Worm (Caenorhabditis elegans) whole organism, L4 larva: ENCODE results near the gene sra-11.
A peak's percentile ranks its signal among the peaks of the same experiment; 100 is the strongest.

Source experiments
- Y48G9A.11 ChIP-seq: fragments of 200-800 bp; sonication (Bioruptor generic); IDR thresholded peaks from 2 replicates; pipeline ENCODE4 v1.3.6; 2022; ENCODE audit warnings: missing genetic modification reagents, missing genetic modification characterization, missing compliant biosample characterization
- aha-1 ChIP-seq: fragments of 150-350 bp; peaks from one replicate; lab custom pipeline; 2014; ENCODE audit warnings: missing biosample characterization, missing genetic modification characterization
- ceh-20 ChIP-seq: fragments of 200-800 bp; sonication (Bioruptor generic); IDR thresholded peaks from 2 replicates; pipeline ENCODE4 v1.3.6; 2022; ENCODE audit warnings: missing genetic modification reagents, missing genetic modification characterization, missing compliant biosample characterization
- ceh-62 ChIP-seq: sonication (generic microtip); optimal IDR thresholded peaks from 2 replicates; lab custom pipeline; 2017; ENCODE audit warnings: missing biosample characterization, missing genetic modification characterization
- ceh-82 ChIP-seq: sonication (generic microtip); optimal IDR thresholded peaks from 2 replicates; lab custom pipeline; 2017; ENCODE audit warnings: missing biosample characterization, missing genetic modification characterization
- ces-1 ChIP-seq: fragments of 150-350 bp; sonication (generic microtip); optimal IDR thresholded peaks from 4 replicates; lab custom pipeline; 2014; ENCODE audit warnings: missing biosample characterization, missing genetic modification reagents, missing genetic modification characterization
- daf-16 ChIP-seq, 3 experiments: sonication (generic microtip); optimal IDR thresholded peaks; 2 replicates each; lab custom pipeline; 2016 to 2017; ENCODE audit warnings: missing genetic modification characterization in 3 of 3, missing genetic modification reagents in 3 of 3, mild to moderate bottlenecking in 2 of 3, missing compliant biosample characterization in 2 of 3, missing biosample characterization in 1 of 3, moderate library complexity in 1 of 3
- daf-8 ChIP-seq: fragments of 200-800 bp; sonication (Bioruptor generic); IDR thresholded peaks from 2 replicates; pipeline ENCODE4 v1.3.6; 2022; ENCODE audit warnings: missing genetic modification characterization, missing compliant biosample characterization
- dmd-6 ChIP-seq: fragments of 200-800 bp; sonication (Bioruptor generic); IDR thresholded peaks from 2 replicates; pipeline ENCODE4 v1.3.6; 2022; ENCODE audit warnings: missing genetic modification reagents, missing genetic modification characterization, missing compliant biosample characterization
- dmd-8 ChIP-seq: fragments of 200-800 bp; sonication (Bioruptor generic); IDR thresholded peaks from 2 replicates; pipeline ENCODE4 v1.3.6; 2022; ENCODE audit warnings: missing genetic modification characterization, missing compliant biosample characterization
- dmd-9 ChIP-seq: fragments of 200-800 bp; sonication (Bioruptor generic); IDR thresholded peaks from 2 replicates; pipeline ENCODE4 v1.3.6; 2022; ENCODE audit warnings: missing genetic modification reagents, missing genetic modification characterization, missing compliant biosample characterization
- dpl-1 ChIP-seq: fragments of 150-350 bp; optimal IDR thresholded peaks from 2 replicates; lab custom pipeline; 2014; ENCODE audit warnings: missing biosample characterization, missing genetic modification reagents, missing genetic modification characterization
- dve-1 ChIP-seq: sonication (generic microtip); optimal IDR thresholded peaks from 2 replicates; lab custom pipeline; 2017; ENCODE audit warnings: antibody characterized with exemption, mild to moderate bottlenecking, missing genetic modification characterization, missing compliant biosample characterization; ENCODE audit not compliant: insufficient read depth
- hif-1 ChIP-seq, 2 experiments: sonication (generic microtip); optimal IDR thresholded peaks; 2 replicates each; lab custom pipeline; 2016 to 2017; ENCODE audit warnings: missing compliant biosample characterization in 2 of 2, missing genetic modification characterization in 2 of 2, missing genetic modification reagents in 2 of 2, missing genotype in 2 of 2, mild to moderate bottlenecking in 1 of 2
- hlh-11 ChIP-seq: fragments of 200-800 bp; sonication (Bioruptor generic); optimal IDR thresholded peaks from 2 replicates; lab custom pipeline; 2018; ENCODE audit warnings: mild to moderate bottlenecking, missing genetic modification characterization, missing compliant biosample characterization
- hlh-30 ChIP-seq: sonication (generic microtip); optimal IDR thresholded peaks from 2 replicates; lab custom pipeline; 2017; ENCODE audit warnings: antibody characterized with exemption, mild to moderate bottlenecking, missing genetic modification characterization, missing compliant biosample characterization; ENCODE audit not compliant: insufficient read depth
- lim-7 ChIP-seq: fragments of 200-800 bp; sonication (Bioruptor generic); IDR thresholded peaks from 2 replicates; pipeline ENCODE4 v1.3.6; 2022; ENCODE audit warnings: missing genetic modification characterization, missing compliant biosample characterization
- lin-1 ChIP-seq: fragments of 200-800 bp; sonication (Bioruptor generic); IDR thresholded peaks from 2 replicates; pipeline ENCODE4 v1.3.6; 2022; ENCODE audit warnings: missing genetic modification reagents, missing genetic modification characterization, missing compliant biosample characterization
- lin-39 ChIP-seq: fragments of 150-350 bp; optimal IDR thresholded peaks from 2 replicates; lab custom pipeline; 2014; ENCODE audit warnings: missing biosample characterization, missing genetic modification reagents, missing genetic modification characterization
- lsy-2 ChIP-seq, 2 experiments: fragments of 150-350 bp in 1 of 2; sonication (generic microtip) in 1 of 2; optimal IDR thresholded peaks; 2 replicates each; lab custom pipeline; 2014 to 2017; ENCODE audit warnings: missing biosample characterization in 2 of 2, missing genetic modification characterization in 2 of 2
- mdl-1 ChIP-seq, 2 experiments: fragments of 150-350 bp in 1 of 2; sonication (generic microtip) in 1 of 2; optimal IDR thresholded peaks; 2 replicates each; lab custom pipeline; 2014 to 2017; ENCODE audit warnings: missing biosample characterization in 2 of 2, missing genetic modification characterization in 2 of 2
- mep-1 ChIP-seq: fragments of 150-350 bp; sonication (generic microtip); optimal IDR thresholded peaks from 3 replicates; lab custom pipeline; 2014; ENCODE audit warnings: missing biosample characterization, missing genetic modification characterization
- mxl-2 ChIP-seq: fragments of 200-800 bp; sonication (Bioruptor generic); conservative IDR thresholded peaks from 2 replicates; pipeline ENCODE4 v1.3.6; 2022; ENCODE audit warnings: missing genetic modification reagents, missing genetic modification characterization, missing compliant biosample characterization
- mxl-3 ChIP-seq: fragments of 200-800 bp; sonication (Bioruptor generic); optimal IDR thresholded peaks from 2 replicates; lab custom pipeline; 2018; ENCODE audit warnings: mild to moderate bottlenecking, missing genetic modification characterization, missing compliant biosample characterization
- nhr-10 ChIP-seq: fragments of 150-350 bp; optimal IDR thresholded peaks from 2 replicates; lab custom pipeline; 2014; ENCODE audit warnings: missing biosample characterization, missing genetic modification characterization
- nhr-102 ChIP-seq: sonication (generic microtip); optimal IDR thresholded peaks from 2 replicates; lab custom pipeline; 2016; ENCODE audit warnings: mild to moderate bottlenecking, missing genetic modification characterization, moderate library complexity, missing compliant biosample characterization
- nhr-111 ChIP-seq: fragments of 200-800 bp; sonication (Bioruptor generic); optimal IDR thresholded peaks from 2 replicates; lab custom pipeline; 2018; ENCODE audit warnings: mild to moderate bottlenecking, missing genetic modification characterization, missing compliant biosample characterization
- nhr-237 ChIP-seq: sonication (generic microtip); optimal IDR thresholded peaks from 2 replicates; lab custom pipeline; 2017; ENCODE audit warnings: missing biosample characterization, missing genetic modification characterization
- nhr-28 ChIP-seq: fragments of 150-350 bp; optimal IDR thresholded peaks from 2 replicates; lab custom pipeline; 2014; ENCODE audit warnings: missing biosample characterization, missing genetic modification characterization
- nhr-48 ChIP-seq: sonication (generic microtip); optimal IDR thresholded peaks from 2 replicates; lab custom pipeline; 2016; ENCODE audit warnings: mild to moderate bottlenecking, missing genetic modification characterization, missing compliant biosample characterization
- nhr-6 ChIP-seq: fragments of 150-350 bp; optimal IDR thresholded peaks from 2 replicates; lab custom pipeline; 2014; ENCODE audit warnings: missing biosample characterization, missing genetic modification characterization
- nhr-77 ChIP-seq: fragments of 150-350 bp; optimal IDR thresholded peaks from 2 replicates; lab custom pipeline; 2014; ENCODE audit warnings: missing biosample characterization, missing genetic modification characterization
- php-3 ChIP-seq: fragments of 200-800 bp; sonication (Bioruptor generic); IDR thresholded peaks from 2 replicates; pipeline ENCODE4 v1.3.6; 2022; ENCODE audit warnings: missing genetic modification reagents, missing genetic modification characterization, missing compliant biosample characterization
- pqm-1 ChIP-seq: sonication (generic microtip); optimal IDR thresholded peaks from 2 replicates; lab custom pipeline; 2017; ENCODE audit warnings: missing biosample characterization, missing genetic modification characterization
- saeg-2 ChIP-seq: fragments of 200-800 bp; sonication (Bioruptor generic); IDR thresholded peaks from 2 replicates; pipeline ENCODE4 v1.3.6; 2022; ENCODE audit warnings: missing genetic modification reagents, missing genetic modification characterization, missing compliant biosample characterization
- sdz-12 ChIP-seq: fragments of 200-800 bp; sonication (Bioruptor generic); optimal IDR thresholded peaks from 2 replicates; lab custom pipeline; 2018; ENCODE audit warnings: mild to moderate bottlenecking, missing genetic modification characterization, missing compliant biosample characterization
- tag-97 ChIP-seq: fragments of 200-800 bp; sonication (Bioruptor generic); IDR thresholded peaks from 2 replicates; pipeline ENCODE4 v1.3.6; 2022; ENCODE audit warnings: missing genetic modification characterization, missing compliant biosample characterization
- tra-1 ChIP-seq: fragments of 200-800 bp; sonication (Bioruptor generic); IDR thresholded peaks from 2 replicates; pipeline ENCODE4 v1.3.6; 2022; ENCODE audit warnings: missing genetic modification reagents, missing genetic modification characterization, missing compliant biosample characterization
- unc-39 ChIP-seq: sonication (generic microtip); optimal IDR thresholded peaks from 2 replicates; lab custom pipeline; 2017; ENCODE audit warnings: missing biosample characterization, missing genetic modification characterization
- zfp-2 ChIP-seq: sonication (generic microtip); optimal IDR thresholded peaks from 2 replicates; lab custom pipeline; 2016; ENCODE audit warnings: mild to moderate bottlenecking, missing genetic modification characterization, missing compliant biosample characterization

Gene sra-11

ce11 chrII:10924669-10925068 is 14.6 kb upstream of the sra-11 start:
- TF ChIP-seq lim-7 (no peak), ces-1 (GFP tag; lab: Kevin White, UChicago) (no peak), dmd-9 (GFP tag; lab: Robert Waterston, UW) (no peak), hlh-11 (tag; lab: Kevin White, UChicago) (peak; percentile 80), nhr-28 (tag; lab: Kevin White, UChicago) (peak; percentile 97), zfp-2 (tag; lab: Kevin White, UChicago) (no peak), lsy-2 (tag; optimal IDR thresholded peaks at IDR 0.05; lab: Kevin White, UChicago) (peak in 1 of 2 experiments; percentile 32), dmd-8 (no peak), daf-8 (GFP tag; lab: Robert Waterston, UW) (no peak), hlh-30 (tag; lab: Kevin White, UChicago) (peak; percentile 78), ceh-62 (no peak), mdl-1 (tag; optimal IDR thresholded peaks at IDR 0.05; lab: Kevin White, UChicago) (peak in 1 of 2 experiments; percentile 82), nhr-237 (tag; lab: Kevin White, UChicago) (no peak), Y48G9A.11 (GFP tag; lab: Robert Waterston, UW) (no peak), mxl-3 (GFP tag; lab: Kevin White, UChicago) (no peak), lin-39 (tag; lab: Kevin White, UChicago) (no peak), nhr-48 (peak; percentile 57), pqm-1 (tag; lab: Kevin White, UChicago) (peak; percentile 93), nhr-6 (tag; lab: Kevin White, UChicago) (no peak), lin-1 (GFP tag; lab: Robert Waterston, UW) (peak; percentile 13; the same call in 1 of the 2 replicates), mxl-2 (no peak), tra-1 (GFP tag; lab: Robert Waterston, UW) (peak; percentile 33; the same call in 1 of the 2 replicates), sdz-12 (GFP tag; lab: Kevin White, UChicago) (no peak), nhr-10 (tag; lab: Kevin White, UChicago) (peak; percentile 28), dmd-6 (GFP tag; lab: Robert Waterston, UW) (peak; percentile 89), dpl-1 (GFP tag; lab: Kevin White, UChicago) (no peak), nhr-111 (no peak), nhr-77 (tag; lab: Kevin White, UChicago) (peak; percentile 84), mep-1 (tag; lab: Kevin White, UChicago) (peak; percentile 63), daf-16 (GFP tag; optimal IDR thresholded peaks at IDR 0.05; lab: Kevin White, UChicago) (no peak), daf-16 (tag; optimal IDR thresholded peaks at IDR 0.05; lab: Kevin White, UChicago) (peak; percentile 98), saeg-2 (peak; percentile 21; the same call in 1 of the 2 replicates), nhr-102 (peak; percentile 37), aha-1 (peak; percentile 83), php-3 (GFP tag; lab: Robert Waterston, UW) (peak; percentile 91), hif-1 (tag; optimal IDR thresholded peaks at IDR 0.05; lab: Kevin White, UChicago) (peak in 1 of 2 experiments; percentile 56), dve-1 (tag; lab: Kevin White, UChicago) (peak; percentile 93)

- TF ChIP-seq unc-39 (tag; lab: Kevin White, UChicago) (no peak), nhr-111 (no peak), mxl-3 (GFP tag; lab: Kevin White, UChicago) (no peak), tag-97 (GFP tag; lab: Robert Waterston, UW) (no peak), aha-1 (peak; percentile 13), ceh-20 (GFP tag; lab: Robert Waterston, UW) (no peak), ceh-82 (tag; lab: Kevin White, UChicago) (no peak)
Observed at ce11 chrII:10923948-10924347, 13.8 kb upstream of the sra-11 start, which contains the start of gene Y19D2B.2. Gene Y19D2B.2 (plus strand): TSS chrII:10924248.
